Fruit fly (Drosophila melanogaster) whole organism, wandering third instar larva: ENCODE results near the gene CG34117.

ENCODE experiments used
- Abd-B ChIP-seq: fragments of >200 bp; optimal IDR thresholded peaks from 2 replicates; lab custom pipeline; 2017; ENCODE audit warnings: missing biosample characterization, missing genetic modification characterization
- CG32264 ChIP-seq: fragments of 200-800 bp; sonication (Bioruptor generic); optimal IDR thresholded peaks from 2 replicates; lab custom pipeline; 2016; ENCODE audit warnings: missing biosample characterization, missing genetic modification characterization
- CG9705 ChIP-seq: fragments of 200-800 bp; sonication (Bioruptor generic); optimal IDR thresholded peaks from 2 replicates; lab custom pipeline; 2018; ENCODE audit warnings: missing biosample characterization, mild to moderate bottlenecking, missing genetic modification characterization
- Dfd ChIP-seq: fragments of >200 bp; optimal IDR thresholded peaks from 2 replicates; lab custom pipeline; 2017; ENCODE audit warnings: missing biosample characterization, missing genetic modification characterization
- Dif ChIP-seq: fragments of 200-275, 200-300 bp; sonication (Bioruptor generic); optimal IDR thresholded peaks from 2 replicates; lab custom pipeline; 2018; ENCODE audit warnings: missing biosample characterization, missing genetic modification characterization; ENCODE audit not compliant: partially characterized antibody
- GATAd ChIP-seq: sonication (Bioruptor generic); optimal IDR thresholded peaks from 2 replicates; lab custom pipeline; 2016; ENCODE audit warnings: missing biosample characterization, missing genetic modification characterization
- HLH106 ChIP-seq: fragments of 200-800 bp; optimal IDR thresholded peaks from 3 replicates; lab custom pipeline; 2019; ENCODE audit warnings: missing biosample characterization, mild to moderate bottlenecking, missing genetic modification characterization, moderate library complexity
- Hnf4 ChIP-seq: fragments of 200-800 bp; sonication (Bioruptor generic); optimal IDR thresholded peaks from 2 replicates; lab custom pipeline; 2016; ENCODE audit warnings: missing biosample characterization, mild to moderate bottlenecking, missing genetic modification characterization
- Hr78 ChIP-seq: fragments of >200 bp; optimal IDR thresholded peaks from 2 replicates; lab custom pipeline; 2017; ENCODE audit warnings: missing biosample characterization, missing genetic modification characterization
- Hr83 ChIP-seq: fragments of 200-300 bp; sonication (Bioruptor generic); optimal IDR thresholded peaks from 2 replicates; lab custom pipeline; 2016; ENCODE audit warnings: missing biosample characterization, mild to moderate bottlenecking, missing genetic modification characterization, moderate library complexity; ENCODE audit not compliant: poor library complexity, severe bottlenecking
- Mio ChIP-seq: sonication (Bioruptor generic); optimal IDR thresholded peaks from 2 replicates; lab custom pipeline; 2016; ENCODE audit warnings: missing biosample characterization, missing genetic modification characterization
- Myc ChIP-seq: fragments of >200 bp; optimal IDR thresholded peaks from 2 replicates; lab custom pipeline; 2017
- N ChIP-seq: fragments of >200 bp; optimal IDR thresholded peaks from 2 replicates; lab custom pipeline; 2018; ENCODE audit warnings: missing biosample characterization, missing external identifiers, missing genetic modification characterization
- OdsH ChIP-seq: fragments of 200-800 bp; sonication (Bioruptor generic); optimal IDR thresholded peaks from 2 replicates; lab custom pipeline; 2016; ENCODE audit warnings: missing biosample characterization, mild to moderate bottlenecking, missing genetic modification characterization
- Rel ChIP-seq, 2 experiments: fragments of 200-800 bp; sonication (Bioruptor generic) in 1 of 2; optimal IDR thresholded peaks; 2 replicates in 1 of 2; 3 replicates in 1 of 2; lab custom pipeline; 2016 to 2019; ENCODE audit warnings: mild to moderate bottlenecking in 2 of 2, missing biosample characterization in 2 of 2, missing genetic modification characterization in 2 of 2, moderate library complexity in 1 of 2
- Sp1 ChIP-seq: fragments of 200-800 bp; sonication (Bioruptor generic); optimal IDR thresholded peaks from 3 replicates; lab custom pipeline; 2019; ENCODE audit warnings: missing biosample characterization, mild to moderate bottlenecking, missing genetic modification characterization, moderate library complexity
- Vsx2 ChIP-seq: fragments of 200-300, 225-300 bp; sonication (Bioruptor generic); optimal IDR thresholded peaks from 2 replicates; lab custom pipeline; 2018; ENCODE audit warnings: missing biosample characterization, missing genetic modification characterization; ENCODE audit not compliant: partially characterized antibody
- br ChIP-seq: fragments of 200-800 bp; sonication (Bioruptor generic); optimal IDR thresholded peaks from 2 replicates; lab custom pipeline; 2016; ENCODE audit warnings: missing biosample characterization, missing genetic modification characterization
- brk ChIP-seq: fragments of 200-800 bp; sonication (Bioruptor generic); optimal IDR thresholded peaks from 2 replicates; lab custom pipeline; 2016; ENCODE audit warnings: missing biosample characterization, mild to moderate bottlenecking, missing genetic modification characterization
- dl ChIP-seq, 2 experiments: fragments of 175-275, 200-275 bp in 1 of 2; fragments of 200-275 bp in 1 of 2; sonication (Bioruptor generic); optimal IDR thresholded peaks; lab custom pipeline; 2018; ENCODE audit warnings: mild to moderate bottlenecking in 2 of 2, missing biosample characterization in 2 of 2, missing genetic modification characterization in 2 of 2, moderate library complexity in 2 of 2; ENCODE audit not compliant: partially characterized antibody in 2 of 2, insufficient read depth in 1 of 2
- dmrt93B ChIP-seq: fragments of 200-800 bp; sonication (Bioruptor generic); optimal IDR thresholded peaks from 2 replicates; lab custom pipeline; 2018; ENCODE audit warnings: missing biosample characterization, mild to moderate bottlenecking, missing genetic modification characterization
- dsf ChIP-seq: sonication (Bioruptor generic); optimal IDR thresholded peaks from 2 replicates; lab custom pipeline; 2016; ENCODE audit warnings: missing biosample characterization, missing genetic modification characterization, borderline replicate concordance
- ey ChIP-seq: fragments of 200-800 bp; sonication (Bioruptor generic); optimal IDR thresholded peaks from 2 replicates; lab custom pipeline; 2016; ENCODE audit warnings: missing biosample characterization, missing genetic modification characterization
- foxo ChIP-seq, 2 experiments: fragments of 200-800 bp; sonication (Bioruptor generic); optimal IDR thresholded peaks; 2 replicates in 1 of 2; 3 replicates in 1 of 2; lab custom pipeline; 2016 to 2017; ENCODE audit warnings: missing biosample characterization in 2 of 2, missing genetic modification characterization in 2 of 2
- fru ChIP-seq: fragments of 200-800 bp; sonication (Bioruptor generic); optimal IDR thresholded peaks from 3 replicates; lab custom pipeline; 2016; ENCODE audit warnings: missing biosample characterization, mild to moderate bottlenecking, missing genetic modification characterization
- h ChIP-seq: fragments of 200-800 bp; sonication (Bioruptor generic); optimal IDR thresholded peaks from 3 replicates; lab custom pipeline; 2016; ENCODE audit warnings: missing biosample characterization, mild to moderate bottlenecking, missing genetic modification characterization
- jim ChIP-seq: fragments of 175-275, 200-325 bp; sonication (Bioruptor generic); optimal IDR thresholded peaks from 2 replicates; lab custom pipeline; 2016; ENCODE audit warnings: missing biosample characterization, mild to moderate bottlenecking, missing genetic modification characterization
- lola ChIP-seq: fragments of >200 bp; optimal IDR thresholded peaks from 2 replicates; lab custom pipeline; 2017; ENCODE audit warnings: missing biosample characterization, missing genetic modification characterization
- psq ChIP-seq: fragments of 200-800 bp; sonication (Bioruptor generic); optimal IDR thresholded peaks from 3 replicates; lab custom pipeline; 2017; ENCODE audit warnings: missing biosample characterization, mild to moderate bottlenecking, missing genetic modification characterization, moderate library complexity
- rgr ChIP-seq: fragments of 200-800 bp; sonication (Bioruptor generic); optimal IDR thresholded peaks from 3 replicates; lab custom pipeline; 2016; ENCODE audit warnings: missing biosample characterization, mild to moderate bottlenecking, missing genetic modification characterization
- sage ChIP-seq: fragments of 200-800 bp; sonication (Bioruptor generic); optimal IDR thresholded peaks from 2 replicates; lab custom pipeline; 2016; ENCODE audit warnings: missing biosample characterization, mild to moderate bottlenecking, missing genetic modification characterization
- sv ChIP-seq: fragments of 200-800 bp; sonication (Bioruptor generic); optimal IDR thresholded peaks from 3 replicates; lab custom pipeline; 2016; ENCODE audit warnings: missing biosample characterization, missing genetic modification characterization
- tai ChIP-seq: sonication (Bioruptor generic); optimal IDR thresholded peaks from 2 replicates; lab custom pipeline; 2016; ENCODE audit warnings: missing biosample characterization, missing genetic modification characterization
- usp ChIP-seq: fragments of >200 bp; optimal IDR thresholded peaks from 2 replicates; lab custom pipeline; 2017; ENCODE audit warnings: missing biosample characterization, missing genetic modification characterization
- woc ChIP-seq: sonication (Bioruptor generic); optimal IDR thresholded peaks from 2 replicates; lab custom pipeline; 2016; ENCODE audit warnings: missing biosample characterization, mild to moderate bottlenecking, missing genetic modification characterization

The CG34117 gene

dm6 chr3R:9397890-9398289, 2.0 kb downstream of the CG34117 start, which contains the start of gene Or85f:
Gene Or85f (plus strand): TSS chr3R:9398190.
- TF ChIP-seq foxo (GFP tag; optimal IDR thresholded peaks at IDR 0.05; lab: Kevin White, UChicago) (no peak), Dfd (GFP tag; lab: Kevin White, UChicago) (no peak), Hnf4 (GFP tag; lab: Kevin White, UChicago) (no peak), usp (GFP tag; lab: Kevin White, UChicago) (no peak), br (no peak), Sp1 (GFP tag; lab: Kevin White, UChicago) (no peak), Myc (lab: Kevin White, UChicago) (no peak), Mio (GFP tag; lab: Kevin White, UChicago) (no peak), psq (GFP tag; lab: Kevin White, UChicago) (no peak), dl (GFP tag; optimal IDR thresholded peaks at IDR 0.05; lab: Kevin White, UChicago; ENCODE audit: insufficient read depth in 1 of 2, partially characterized antibody in 2 of 2) (no peak), CG9705 (no peak), Abd-B (GFP tag; lab: Kevin White, UChicago) (no peak), OdsH (no peak), sage (GFP tag; lab: Kevin White, UChicago) (no peak)

DNA sequence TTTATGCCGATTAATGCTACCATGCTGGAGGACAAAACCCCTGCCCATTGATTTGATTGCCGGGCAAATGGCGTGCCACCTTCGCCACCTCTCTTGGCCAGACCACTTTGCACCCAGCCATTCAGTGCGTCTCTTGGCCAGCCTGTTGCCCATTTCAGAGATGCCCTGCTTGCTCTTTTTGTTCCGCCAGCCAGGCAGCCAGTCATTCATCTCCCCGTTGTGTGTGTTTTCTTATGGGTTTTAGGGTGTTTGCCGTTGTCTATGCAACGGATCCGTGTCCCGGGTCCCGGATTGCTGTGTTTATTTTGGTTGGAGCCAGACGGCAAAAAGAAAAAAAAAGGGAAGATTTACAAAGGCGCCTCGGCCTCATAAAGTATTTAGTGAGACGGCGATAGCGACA, 3.9 kb downstream of the CG34117 start:
- no peak for TF ChIP-seq dl (GFP tag; optimal IDR thresholded peaks at IDR 0.05; lab: Kevin White, UChicago; ENCODE audit: insufficient read depth in 1 of 2, partially characterized antibody in 2 of 2)
- no peak for TF ChIP-seq sage (GFP tag; lab: Kevin White, UChicago)
- TF ChIP-seq jim (GFP tag; lab: Kevin White, UChicago), result no peak
- no peak for TF ChIP-seq usp (GFP tag; lab: Kevin White, UChicago)
- TF ChIP-seq foxo (GFP tag; optimal IDR thresholded peaks at IDR 0.05; lab: Kevin White, UChicago), result no peak
- TF ChIP-seq rgr (GFP tag; lab: Kevin White, UChicago), result no peak
- TF ChIP-seq dsf (GFP tag; lab: Kevin White, UChicago), result no peak
- no peak for TF ChIP-seq fru

DNA sequence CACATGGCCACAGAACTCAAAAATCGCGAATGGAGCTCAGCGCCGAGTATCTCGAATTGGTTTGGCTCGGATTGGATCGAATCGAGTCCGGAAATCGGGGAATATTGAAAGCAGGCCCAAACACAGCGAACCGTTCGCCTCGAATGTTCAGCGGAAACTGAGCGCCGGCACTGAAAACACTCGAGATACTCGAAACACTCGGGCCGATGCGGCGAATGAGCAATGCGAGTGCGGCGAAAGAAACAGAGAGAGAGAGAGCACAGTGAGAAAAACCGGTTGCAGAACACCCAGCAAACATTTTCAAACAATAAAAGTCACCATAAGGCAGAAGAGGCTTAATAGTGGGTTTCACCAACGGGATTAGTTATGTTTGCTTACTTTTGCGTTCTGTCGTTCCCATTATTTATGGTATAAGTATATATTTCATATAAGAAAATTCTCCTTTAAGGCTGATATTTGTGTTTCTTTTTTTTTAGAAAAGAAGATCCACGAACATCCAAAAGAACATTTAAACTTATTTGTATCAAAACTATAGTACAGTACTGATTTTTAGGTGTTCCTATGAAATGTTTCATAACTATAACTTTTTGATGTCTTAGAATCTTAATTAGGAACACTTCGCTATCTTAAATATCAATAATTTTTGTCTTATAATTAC, 5.3 kb downstream of the CG34117 start, which contains the start of gene FER:
FER (minus strand) TSS at position 162 of the 658 bp plus-strand sequence.
- TF ChIP-seq br, result peak; percentile 7
- TF ChIP-seq Rel (GFP tag; optimal IDR thresholded peaks at IDR 0.05; lab: Kevin White, UChicago), result no peak
- peak; percentile 86 for TF ChIP-seq Rel (tag; optimal IDR thresholded peaks at IDR 0.05; lab: Kevin White, UChicago)
- TF ChIP-seq Dif (GFP tag; lab: Kevin White, UChicago), result peak; percentile 89
- TF ChIP-seq woc (GFP tag; lab: Kevin White, UChicago), result peak; percentile 64
- peak; percentile 71 to 87 for TF ChIP-seq dl (GFP tag; optimal IDR thresholded peaks at IDR 0.05; lab: Kevin White, UChicago; ENCODE audit: insufficient read depth in 1 of 2, partially characterized antibody in 2 of 2)
- peak; percentile 35 for TF ChIP-seq h (GFP tag; lab: Kevin White, UChicago)
- TF ChIP-seq Sp1 (GFP tag; lab: Kevin White, UChicago), result peak; percentile 38
- no peak for TF ChIP-seq lola
- peak; percentile 34 for TF ChIP-seq jim (GFP tag; lab: Kevin White, UChicago)
- no peak for TF ChIP-seq Dfd (GFP tag; lab: Kevin White, UChicago)
- TF ChIP-seq Abd-B (GFP tag; lab: Kevin White, UChicago), result no peak
- TF ChIP-seq OdsH, result peak; percentile 13
- TF ChIP-seq sage (GFP tag; lab: Kevin White, UChicago), result peak; percentile 31
- TF ChIP-seq foxo (GFP tag; optimal IDR thresholded peaks at IDR 0.05; lab: Kevin White, UChicago), result no peak
- peak; percentile 27 for TF ChIP-seq Hr83
- peak; percentile 13 for TF ChIP-seq Myc (lab: Kevin White, UChicago)
- no peak for TF ChIP-seq Mio (GFP tag; lab: Kevin White, UChicago)
- peak; percentile 57 for TF ChIP-seq Hnf4 (GFP tag; lab: Kevin White, UChicago)
- TF ChIP-seq HLH106 (tag; lab: Kevin White, UChicago), result peak; percentile 15
- no peak for TF ChIP-seq dsf (GFP tag; lab: Kevin White, UChicago)
- peak; percentile 46 for TF ChIP-seq brk (GFP tag; lab: Kevin White, UChicago)
- peak; percentile 18 for TF ChIP-seq sv (GFP tag; lab: Kevin White, UChicago)
- peak; percentile 32 for TF ChIP-seq rgr (GFP tag; lab: Kevin White, UChicago)

- peak; percentile 88 for TF ChIP-seq sage (GFP tag; lab: Kevin White, UChicago)
- TF ChIP-seq woc (GFP tag; lab: Kevin White, UChicago), result peak; percentile 82
- TF ChIP-seq fru, result peak; percentile 94
- peak; percentile 86 for TF ChIP-seq brk (GFP tag; lab: Kevin White, UChicago)
- peak; percentile 92 for TF ChIP-seq ey (GFP tag; lab: Kevin White, UChicago)
- TF ChIP-seq psq (GFP tag; lab: Kevin White, UChicago), result peak; percentile 86
- TF ChIP-seq foxo (GFP tag; optimal IDR thresholded peaks at IDR 0.05; lab: Kevin White, UChicago), result peak; percentile 34 to 94
- TF ChIP-seq br, result peak; percentile 89
- TF ChIP-seq Sp1 (GFP tag; lab: Kevin White, UChicago), result peak; percentile 94
- peak; percentile 54 for TF ChIP-seq GATAd (GFP tag; lab: Kevin White, UChicago)
- TF ChIP-seq Dif (GFP tag; lab: Kevin White, UChicago), result no peak
- TF ChIP-seq rgr (GFP tag; lab: Kevin White, UChicago), result peak; percentile 94
- peak; percentile 89 for TF ChIP-seq Hnf4 (GFP tag; lab: Kevin White, UChicago)
- TF ChIP-seq Mio (GFP tag; lab: Kevin White, UChicago), result no peak
- TF ChIP-seq dmrt93B (GFP tag; lab: Kevin White, UChicago), result peak; percentile 87
- TF ChIP-seq N (GFP tag; lab: Kevin White, UChicago), result no peak
- no peak for TF ChIP-seq lola
- TF ChIP-seq tai (GFP tag; lab: Kevin White, UChicago), result no peak
- no peak for TF ChIP-seq jim (GFP tag; lab: Kevin White, UChicago)
- TF ChIP-seq CG32264 (GFP tag; lab: Kevin White, UChicago), result peak; percentile 77
- peak; percentile 94 for TF ChIP-seq OdsH
- no peak for TF ChIP-seq Vsx2 (GFP tag; lab: Kevin White, UChicago)
- TF ChIP-seq Hr78, result no peak
- TF ChIP-seq Dfd (GFP tag; lab: Kevin White, UChicago), result no peak
- TF ChIP-seq usp (GFP tag; lab: Kevin White, UChicago), result no peak
- no peak for TF ChIP-seq dl (GFP tag; optimal IDR thresholded peaks at IDR 0.05; lab: Kevin White, UChicago; ENCODE audit: insufficient read depth in 1 of 2, partially characterized antibody in 2 of 2)
- TF ChIP-seq Abd-B (GFP tag; lab: Kevin White, UChicago), result no peak
Observed at dm6 chr3R:9393542-9394025, 6.3 kb downstream of the CG34117 start.
